Worm (Caenorhabditis elegans): ENCODE results near the gene mrp-2.

The mrp-2 gene

ce11 chrX:600671-601070, 28.2 kb upstream of the mrp-2 start:
- TF ChIP-seq alr-1 (tag; optimal IDR thresholded peaks at IDR 0.05), result no peak
- TF ChIP-seq C34F6.9 (tag; optimal IDR thresholded peaks at IDR 0.05), result peak; percentile 38
- no peak for TF ChIP-seq ama-1 (optimal IDR thresholded peaks at IDR 0.05)
- peak; percentile 72 for TF ChIP-seq sma-9 (GFP tag; optimal IDR thresholded peaks at IDR 0.05)
- TF ChIP-seq sma-9 (tag; optimal IDR thresholded peaks at IDR 0.05), result no peak
- TF ChIP-seq nhr-23 (tag; optimal IDR thresholded peaks at IDR 0.05), result no peak
- no peak for TF ChIP-seq F13H6.1 (tag; optimal IDR thresholded peaks at IDR 0.05)
- TF ChIP-seq gmeb-1 (tag; optimal IDR thresholded peaks at IDR 0.05), result peak; percentile 20
- TF ChIP-seq ZK546.5 (tag; optimal IDR thresholded peaks at IDR 0.05), result no peak
- TF ChIP-seq nhr-77 (tag; optimal IDR thresholded peaks at IDR 0.05), result no peak
- TF ChIP-seq sem-4 (tag; optimal IDR thresholded peaks at IDR 0.05), result no peak
- TF ChIP-seq nhr-237 (tag; optimal IDR thresholded peaks at IDR 0.05), result no peak
- no peak for TF ChIP-seq nhr-10 (tag; optimal IDR thresholded peaks at IDR 0.05)
- TF ChIP-seq mab-5 (tag; optimal IDR thresholded peaks at IDR 0.05), result no peak
- TF ChIP-seq zag-1 (tag; optimal IDR thresholded peaks at IDR 0.05), result no peak
- TF ChIP-seq mbf-1 (tag; optimal IDR thresholded peaks at IDR 0.05), result no peak
- no peak for TF ChIP-seq nhr-11 (tag; optimal IDR thresholded peaks at IDR 0.05)
- no peak for TF ChIP-seq ztf-1 (GFP tag; conservative IDR thresholded peaks at IDR 0.05)
- TF ChIP-seq R02D3.7 (tag; optimal IDR thresholded peaks at IDR 0.05), result no peak
- TF ChIP-seq ztf-11 (tag; optimal IDR thresholded peaks at IDR 0.05), result no peak
- TF ChIP-seq unc-55 (GFP tag; optimal IDR thresholded peaks at IDR 0.05), result no peak
- no peak for TF ChIP-seq blmp-1 (tag; optimal IDR thresholded peaks at IDR 0.05; ENCODE audit: insufficient read depth)
- no peak for TF ChIP-seq peb-1 (tag; optimal IDR thresholded peaks at IDR 0.05)
- no peak for TF ChIP-seq snpc-4 (tag; optimal IDR thresholded peaks at IDR 0.05)
- TF ChIP-seq elt-1 (tag; optimal IDR thresholded peaks at IDR 0.05), result no peak
- TF ChIP-seq Y55F3AM.14 (GFP tag; optimal IDR thresholded peaks at IDR 0.05), result no peak
- peak; percentile 74 for TF ChIP-seq crh-2 (tag; optimal IDR thresholded peaks at IDR 0.05)
- peak in 1 of 2 experiments; percentile 24 for TF ChIP-seq lsy-2 (tag; optimal IDR thresholded peaks at IDR 0.05)
- peak; percentile 8 for TF ChIP-seq skn-1 (tag; optimal IDR thresholded peaks at IDR 0.05)
- TF ChIP-seq lin-13 (GFP tag; optimal IDR thresholded peaks at IDR 0.05), result no peak
- no peak for TF ChIP-seq mdl-1 (tag; optimal IDR thresholded peaks at IDR 0.05)
- TF ChIP-seq elt-3 (tag; optimal IDR thresholded peaks at IDR 0.05), result no peak
- no peak for TF ChIP-seq ztf-4 (tag; optimal IDR thresholded peaks at IDR 0.05)
- no peak for TF ChIP-seq ceh-82 (tag; optimal IDR thresholded peaks at IDR 0.05)
- TF ChIP-seq lin-39 (tag; optimal IDR thresholded peaks at IDR 0.05), result no peak
- no peak for TF ChIP-seq egl-27 (tag; optimal IDR thresholded peaks at IDR 0.05)
- no peak for TF ChIP-seq fos-1 (tag; optimal IDR thresholded peaks at IDR 0.05)
- no peak for TF ChIP-seq nhr-12 (tag; optimal IDR thresholded peaks at IDR 0.05)
- no peak for TF ChIP-seq ceh-16 (tag; optimal IDR thresholded peaks at IDR 0.05)
- peak; percentile 55 for TF ChIP-seq nhr-129 (tag; optimal IDR thresholded peaks at IDR 0.05)
- TF ChIP-seq unc-39 (tag; optimal IDR thresholded peaks at IDR 0.05), result no peak
- TF ChIP-seq aly-2 (tag; optimal IDR thresholded peaks at IDR 0.05), result no peak
- TF ChIP-seq nhr-21 (tag; optimal IDR thresholded peaks at IDR 0.05), result no peak
- no peak for TF ChIP-seq nhr-6 (tag; optimal IDR thresholded peaks at IDR 0.05)
- no peak for TF ChIP-seq lin-11 (tag; optimal IDR thresholded peaks at IDR 0.05)
- no peak for TF ChIP-seq unc-62 (GFP tag; optimal IDR thresholded peaks at IDR 0.05)
- TF ChIP-seq sma-3 (GFP tag; optimal IDR thresholded peaks at IDR 0.05), result no peak
- TF ChIP-seq nhr-25 (tag; optimal IDR thresholded peaks at IDR 0.05), result no peak
- TF ChIP-seq dmd-4 (tag; optimal IDR thresholded peaks at IDR 0.05), result no peak

ce11 chrX:599476-599875, 27.0 kb upstream of the mrp-2 start, which contains the start of gene F13C5.3:
Gene F13C5.3, minus strand, starts transcription at chrX:599576.
- TF ChIP-seq sma-9 (GFP tag; optimal IDR thresholded peaks at IDR 0.05) (no peak), sma-9 (tag; optimal IDR thresholded peaks at IDR 0.05) (no peak), unc-62 (GFP tag; optimal IDR thresholded peaks at IDR 0.05) (no peak), lin-11 (tag; optimal IDR thresholded peaks at IDR 0.05) (no peak), lin-39 (tag; optimal IDR thresholded peaks at IDR 0.05) (no peak), nhr-129 (tag; optimal IDR thresholded peaks at IDR 0.05) (no peak), nhr-10 (tag; optimal IDR thresholded peaks at IDR 0.05) (no peak), unc-39 (tag; optimal IDR thresholded peaks at IDR 0.05) (no peak), nhr-6 (tag; optimal IDR thresholded peaks at IDR 0.05) (no peak), skn-1 (tag; optimal IDR thresholded peaks at IDR 0.05) (no peak)
